Fruit fly (Drosophila melanogaster) whole organism, embryonic: Measurements from ENCODE around the gene cni.

Experiments
- B-H1 ChIP-seq: fragments of 200-800 bp; sonication (Bioruptor generic); IDR thresholded peaks from 3 replicates; pipeline ENCODE4 v1.3.6; 2022; ENCODE audit warnings: missing biosample characterization, missing genetic modification characterization
- CG12391 ChIP-seq: fragments of 200-800 bp; sonication (Bioruptor generic); optimal IDR thresholded peaks from 3 replicates; lab custom pipeline; 2018; ENCODE audit warnings: missing biosample characterization, mild to moderate bottlenecking, missing genetic modification characterization, moderate library complexity
- CG13123 ChIP-seq: fragments of 200-800 bp; sonication (Bioruptor generic); optimal IDR thresholded peaks from 2 replicates; lab custom pipeline; 2016; ENCODE audit warnings: missing biosample characterization, missing genetic modification characterization
- CG14050 ChIP-seq: fragments of 200-800 bp; sonication (Bioruptor generic); IDR thresholded peaks from 3 replicates; pipeline ENCODE4 v1.3.6; 2022; ENCODE audit warnings: missing biosample characterization, missing genetic modification characterization
- CG14667 ChIP-seq: fragments of 200-800 bp; sonication (Bioruptor generic); IDR thresholded peaks from 2 replicates; pipeline ENCODE4 v1.3.6; 2022; ENCODE audit warnings: missing biosample characterization, missing genetic modification characterization
- CG14965 ChIP-seq: fragments of 200-800 bp; sonication (Bioruptor generic); optimal IDR thresholded peaks from 2 replicates; lab custom pipeline; 2016; ENCODE audit warnings: missing biosample characterization, missing genetic modification characterization, borderline replicate concordance
- CG16863 ChIP-seq: fragments of 200-800 bp; sonication (Bioruptor generic); optimal IDR thresholded peaks from 3 replicates; lab custom pipeline; 2016; ENCODE audit warnings: missing biosample characterization, missing genetic modification characterization
- CG2199 ChIP-seq: fragments of 200-800 bp; sonication (Bioruptor generic); IDR thresholded peaks from 3 replicates; pipeline ENCODE4 v1.3.6; 2022; ENCODE audit warnings: missing biosample characterization, missing genetic modification characterization
- CG2678 ChIP-seq: fragments of 200-800 bp; sonication (Bioruptor generic); optimal IDR thresholded peaks from 3 replicates; lab custom pipeline; 2019; ENCODE audit warnings: missing biosample characterization, mild to moderate bottlenecking, missing genetic modification characterization, moderate library complexity
- CG30403 ChIP-seq: fragments of 200-800 bp; sonication (Bioruptor generic); optimal IDR thresholded peaks from 3 replicates; lab custom pipeline; 2016; ENCODE audit warnings: missing biosample characterization, missing genetic modification characterization
- CG3407 ChIP-seq: fragments of 200-800 bp; sonication (Bioruptor generic); optimal IDR thresholded peaks from 2 replicates; lab custom pipeline; 2018; ENCODE audit warnings: missing biosample characterization, mild to moderate bottlenecking, missing genetic modification characterization
- CG8290 ChIP-seq, 3 experiments: fragments of 200-800 bp; sonication (Bioruptor generic); optimal IDR thresholded peaks; 2 replicates each; lab custom pipeline; 2016 to 2019; ENCODE audit warnings: missing biosample characterization in 3 of 3, missing genetic modification characterization in 3 of 3, mild to moderate bottlenecking in 2 of 3, moderate library complexity in 1 of 3
- CG9932 ChIP-seq: fragments of 200-800 bp; sonication (Bioruptor generic); IDR thresholded peaks from 2 replicates; pipeline ENCODE4 v1.3.6; 2022; ENCODE audit warnings: missing biosample characterization, missing genetic modification characterization
- D19B ChIP-seq: fragments of 200-800 bp; sonication (Bioruptor generic); optimal IDR thresholded peaks from 2 replicates; lab custom pipeline; 2017; ENCODE audit warnings: missing biosample characterization, mild to moderate bottlenecking, missing genetic modification characterization
- Dbx ChIP-seq: fragments of 200-800 bp; sonication (Bioruptor generic); IDR thresholded peaks from 3 replicates; pipeline ENCODE4 v1.3.6; 2022; ENCODE audit warnings: missing biosample characterization, missing genetic modification characterization
- Dek ChIP-seq: fragments of 200-800 bp; sonication (Bioruptor generic); optimal IDR thresholded peaks from 3 replicates; lab custom pipeline; 2019; ENCODE audit warnings: missing biosample characterization, mild to moderate bottlenecking, missing genetic modification characterization, moderate library complexity
- H2.0 ChIP-seq: fragments of 200-800 bp; sonication (Bioruptor generic); IDR thresholded peaks from 2 replicates; pipeline ENCODE4 v1.3.6; 2022; ENCODE audit warnings: missing biosample characterization, missing genetic modification characterization
- HLH4C ChIP-seq: fragments of 200-800 bp; sonication (Bioruptor generic); IDR thresholded peaks from 3 replicates; pipeline ENCODE4 v1.3.6; 2022; ENCODE audit warnings: missing biosample characterization, missing genetic modification characterization; ENCODE audit not compliant: partially characterized antibody
- Hey ChIP-seq: fragments of 200-800 bp; sonication (Bioruptor generic); optimal IDR thresholded peaks from 3 replicates; lab custom pipeline; 2018; ENCODE audit warnings: missing biosample characterization, mild to moderate bottlenecking, missing genetic modification characterization
- Hmr ChIP-seq: fragments of 200-800 bp; sonication (Bioruptor generic); optimal IDR thresholded peaks from 3 replicates; lab custom pipeline; 2017; ENCODE audit warnings: mild to moderate bottlenecking, missing biosample characterization, missing genetic modification reagents, missing genetic modification characterization
- Lhr ChIP-seq: fragments of 200-800 bp; sonication (Bioruptor generic); optimal IDR thresholded peaks from 3 replicates; lab custom pipeline; 2017; ENCODE audit warnings: mild to moderate bottlenecking, missing biosample characterization, missing genetic modification reagents, missing genetic modification characterization
- Lim3 ChIP-seq: fragments of 200-800 bp; sonication (Bioruptor generic); IDR thresholded peaks from 2 replicates; pipeline ENCODE4 v1.3.6; 2022; ENCODE audit warnings: missing biosample characterization, missing genetic modification characterization
- MTF-1 ChIP-seq: fragments of 200-800 bp; sonication (Bioruptor generic); optimal IDR thresholded peaks from 2 replicates; lab custom pipeline; 2018; ENCODE audit warnings: missing biosample characterization, mild to moderate bottlenecking, missing genetic modification characterization, borderline replicate concordance
- Max ChIP-seq: fragments of 200-800 bp; sonication (Bioruptor generic); optimal IDR thresholded peaks from 2 replicates; lab custom pipeline; 2016; ENCODE audit warnings: missing biosample characterization, mild to moderate bottlenecking, missing genetic modification characterization
- Med ChIP-seq: fragments of 200-800 bp; sonication (Bioruptor generic); peaks from one replicate; lab custom pipeline; 2016; ENCODE audit warnings: missing biosample characterization, missing genetic modification characterization, mild to moderate bottlenecking, inconsistent platforms, moderate library complexity
- Neu2 ChIP-seq: fragments of 200-800 bp; sonication (Bioruptor generic); optimal IDR thresholded peaks from 3 replicates; lab custom pipeline; 2016; ENCODE audit warnings: missing biosample characterization, missing genetic modification characterization, borderline replicate concordance
- Optix ChIP-seq: fragments of 200-800 bp; sonication (Bioruptor generic); IDR thresholded peaks from 3 replicates; pipeline ENCODE4 v1.3.6; 2022; ENCODE audit warnings: missing biosample characterization, missing genetic modification characterization
- Rx ChIP-seq: fragments of 200-800 bp; sonication (Bioruptor generic); IDR thresholded peaks from 2 replicates; pipeline ENCODE4 v1.3.6; 2022; ENCODE audit warnings: missing biosample characterization, missing genetic modification characterization
- Trl ChIP-seq, 3 experiments: fragments of >200 bp in 2 of 3; fragments of 200-800 bp in 1 of 3; sonication (Bioruptor generic) in 1 of 3; optimal IDR thresholded peaks; 2 replicates in 1 of 3; 3 replicates in 2 of 3; lab custom pipeline; 2016 to 2017; ENCODE audit warnings: missing biosample characterization in 1 of 3, missing genetic modification characterization in 1 of 3
- Xrp1 ChIP-seq: fragments of 200-800 bp; sonication (Bioruptor generic); IDR thresholded peaks from 2 replicates; pipeline ENCODE4 v1.3.6; 2022; ENCODE audit warnings: missing biosample characterization, missing genetic modification characterization
- YL-1 ChIP-seq: fragments of 200-800 bp; sonication (Bioruptor generic); optimal IDR thresholded peaks from 3 replicates; lab custom pipeline; 2017; ENCODE audit warnings: missing biosample characterization, mild to moderate bottlenecking, missing genetic modification characterization
- abd-A ChIP-seq: fragments of 200-800 bp; sonication (Bioruptor generic); optimal IDR thresholded peaks from 3 replicates; lab custom pipeline; 2019; ENCODE audit warnings: missing biosample characterization, mild to moderate bottlenecking, missing genetic modification characterization, moderate library complexity
- cad ChIP-seq: fragments of >200 bp; optimal IDR thresholded peaks from 2 replicates; lab custom pipeline; 2017; ENCODE audit warnings: missing biosample characterization, missing genetic modification characterization
- kni ChIP-seq: fragments of 200-800 bp; sonication (Bioruptor generic); optimal IDR thresholded peaks from 3 replicates; lab custom pipeline; 2017; ENCODE audit warnings: mild to moderate bottlenecking, missing biosample characterization, missing genetic modification reagents, missing genetic modification characterization
- onecut ChIP-seq: fragments of 200-800 bp; sonication (Bioruptor generic); IDR thresholded peaks from 2 replicates; pipeline ENCODE4 v1.3.6; 2022; ENCODE audit warnings: missing biosample characterization, missing genetic modification characterization
- pan ChIP-seq, 4 experiments: fragments of >200 bp in 3 of 4; fragments of 200-800 bp in 1 of 4; sonication (Bioruptor generic) in 1 of 4; optimal IDR thresholded peaks in 3 of 4; IDR thresholded peaks in 1 of 4; 2 replicates each; pipeline versions ENCODE4 v1.3.6 to Lab custom; 2017 to 2022; ENCODE audit warnings: missing biosample characterization in 2 of 4, missing genetic modification characterization in 2 of 4, mixed read lengths in 1 of 4
- pfk ChIP-seq: fragments of 200-800 bp; sonication (Bioruptor generic); optimal IDR thresholded peaks from 2 replicates; lab custom pipeline; 2018; ENCODE audit warnings: missing biosample characterization, mild to moderate bottlenecking, missing genetic modification characterization, moderate library complexity
- ro ChIP-seq: fragments of 200-800 bp; sonication (Bioruptor generic); IDR thresholded peaks from 2 replicates; pipeline ENCODE4 v1.3.6; 2022; ENCODE audit warnings: missing biosample characterization, missing genetic modification characterization
- run ChIP-seq: fragments of 200-800 bp; sonication (Bioruptor generic); optimal IDR thresholded peaks from 3 replicates; lab custom pipeline; 2018; ENCODE audit warnings: missing biosample characterization, mild to moderate bottlenecking, missing genetic modification characterization
- salm ChIP-seq: fragments of 200-800 bp; sonication (Bioruptor generic); optimal IDR thresholded peaks from 2 replicates; lab custom pipeline; 2018; ENCODE audit warnings: missing biosample characterization, mild to moderate bottlenecking, missing genetic modification characterization
- sima ChIP-seq: fragments of 200-800 bp; sonication (Bioruptor generic); optimal IDR thresholded peaks from 2 replicates; lab custom pipeline; 2016; ENCODE audit warnings: missing biosample characterization, missing genetic modification characterization
- ssp ChIP-seq: fragments of 200-800 bp; sonication (Bioruptor generic); IDR thresholded peaks from 2 replicates; pipeline ENCODE4 v1.3.6; 2022; ENCODE audit warnings: missing biosample characterization, missing genetic modification characterization
- tll ChIP-seq, 2 experiments: fragments of 200-800 bp in 1 of 2; fragments of >200 bp in 1 of 2; sonication (Bioruptor generic) in 1 of 2; optimal IDR thresholded peaks; 2 replicates each; lab custom pipeline; 2017 to 2019; ENCODE audit warnings: missing biosample characterization in 2 of 2, missing genetic modification characterization in 2 of 2, mild to moderate bottlenecking in 1 of 2, moderate library complexity in 1 of 2
- usp ChIP-seq: fragments of >200 bp; optimal IDR thresholded peaks from 2 replicates; lab custom pipeline; 2017; ENCODE audit warnings: missing biosample characterization, missing genetic modification characterization
- vvl ChIP-seq: fragments of 200-800 bp; sonication (Bioruptor generic); IDR thresholded peaks from 2 replicates; pipeline ENCODE4 v1.3.6; 2022; ENCODE audit warnings: missing biosample characterization, missing genetic modification characterization
- wek ChIP-seq: fragments of 200-800 bp; sonication (Bioruptor generic); optimal IDR thresholded peaks from 3 replicates; lab custom pipeline; 2018; ENCODE audit warnings: missing biosample characterization, mild to moderate bottlenecking, missing genetic modification characterization, moderate library complexity
- zfh2 ChIP-seq: fragments of 200-800 bp; sonication (Bioruptor generic); optimal IDR thresholded peaks from 2 replicates; lab custom pipeline; 2016; ENCODE audit warnings: missing biosample characterization, missing genetic modification characterization

The cni gene

dm6 chr2L:16325515-16326257, 15.2 kb upstream of the cni start, which contains the start of gene cact (continued):
- TF ChIP-seq Xrp1 (GFP tag; lab: Robert Waterston, UW): peak; percentile 95
- peak; percentile 60 for TF ChIP-seq Neu2 (GFP tag; lab: Kevin White, UChicago)
- TF ChIP-seq Dek (tag; lab: Kevin White, UChicago): peak; percentile 92
- TF ChIP-seq pan (optimal IDR thresholded peaks at IDR 0.05; lab: Kevin White, UChicago): no peak
- TF ChIP-seq pan (GFP tag; optimal IDR thresholded peaks at IDR 0.05 in 1 of 2, IDR thresholded peaks at IDR 0.05 in 1 of 2): peak in 1 of 2 experiments; percentile 89
- TF ChIP-seq abd-A (tag; lab: Kevin White, UChicago): peak; percentile 94
- peak; percentile 87 for TF ChIP-seq Lhr (GFP tag; lab: Kevin White, UChicago)
- TF ChIP-seq CG12391 (tag; lab: Kevin White, UChicago): peak; percentile 97
- peak; percentile 64 for TF ChIP-seq wek (GFP tag; lab: Kevin White, UChicago)
- peak; percentile 86 for TF ChIP-seq CG14050
- peak; percentile 40 for TF ChIP-seq MTF-1
- TF ChIP-seq B-H1 (GFP tag; lab: Robert Waterston, UW): peak; percentile 80
- TF ChIP-seq CG9932 (GFP tag; lab: Robert Waterston, UW): peak; percentile 94
- TF ChIP-seq CG30403: peak; percentile 97
- TF ChIP-seq D19B (GFP tag; lab: Kevin White, UChicago): peak; percentile 80
- TF ChIP-seq Dbx (GFP tag; lab: Robert Waterston, UW): peak; percentile 91
- peak; percentile 66 for TF ChIP-seq onecut (GFP tag; lab: Robert Waterston, UW)
- peak; percentile 80 for TF ChIP-seq ro (GFP tag; lab: Robert Waterston, UW)
- TF ChIP-seq Med: peak; percentile 99
- no peak for TF ChIP-seq cad (GFP tag; lab: Kevin White, UChicago)
- peak; percentile 96 for TF ChIP-seq vvl
- TF ChIP-seq sima (GFP tag; lab: Kevin White, UChicago): peak; percentile 70
- TF ChIP-seq tll (GFP tag; optimal IDR thresholded peaks at IDR 0.05; lab: Kevin White, UChicago): peak; percentile 6 to 74
- peak; percentile 39 for TF ChIP-seq pfk (GFP tag; lab: Kevin White, UChicago)
- peak; percentile 70 for TF ChIP-seq YL-1 (GFP tag; lab: Kevin White, UChicago)
- TF ChIP-seq zfh2 (GFP tag; lab: Kevin White, UChicago): peak; percentile 96
- TF ChIP-seq Max (GFP tag; lab: Kevin White, UChicago): peak; percentile 87
- 0 out of 2 replicates have a peak, but pooled peaks have one; percentile 55 for TF ChIP-seq Lim3 (GFP tag; lab: Robert Waterston, UW)
- TF ChIP-seq CG13123 (GFP tag; lab: Kevin White, UChicago): peak; percentile 87
- TF ChIP-seq H2.0 (GFP tag; lab: Robert Waterston, UW): peak; percentile 88
- peak; percentile 93 for TF ChIP-seq Hmr (GFP tag; lab: Kevin White, UChicago)
- peak; percentile 85 for TF ChIP-seq Rx (GFP tag; lab: Robert Waterston, UW)
- TF ChIP-seq usp (GFP tag; lab: Kevin White, UChicago): no peak
- peak; percentile 45 for TF ChIP-seq kni (GFP tag; lab: Kevin White, UChicago)
- TF ChIP-seq Optix (GFP tag; lab: Robert Waterston, UW): peak; percentile 83; the same call in 2 of the 3 replicates
- no peak; the same call in 2 of the 3 replicates for TF ChIP-seq HLH4C (GFP tag; lab: Robert Waterston, UW)
- TF ChIP-seq CG3407 (GFP tag; lab: Kevin White, UChicago): peak; percentile 79
- peak; percentile 89 for TF ChIP-seq run (tag; lab: Kevin White, UChicago)
- TF ChIP-seq CG14667 (GFP tag; lab: Robert Waterston, UW): no peak; the same call in 1 of the 2 replicates
- TF ChIP-seq ssp (GFP tag; lab: Robert Waterston, UW): peak; percentile 94
- TF ChIP-seq CG14965 (GFP tag; lab: Kevin White, UChicago): peak; percentile 44
- TF ChIP-seq salm (tag; lab: Kevin White, UChicago): peak; percentile 86
- peak; percentile 58 for TF ChIP-seq Hey
- TF ChIP-seq CG8290 (GFP tag; optimal IDR thresholded peaks at IDR 0.05; lab: Kevin White, UChicago): peak; percentile 79
- peak; percentile 27 to 54 for TF ChIP-seq CG8290 (tag; optimal IDR thresholded peaks at IDR 0.05; lab: Kevin White, UChicago)
- peak; percentile 87 for TF ChIP-seq CG2199 (GFP tag; lab: Robert Waterston, UW)
- peak; percentile 79 to 84 for TF ChIP-seq Trl (optimal IDR thresholded peaks at IDR 0.05; lab: Kevin White, UChicago)
- TF ChIP-seq Trl (GFP tag; optimal IDR thresholded peaks at IDR 0.05; lab: Kevin White, UChicago): peak; percentile 97
- peak; percentile 93 for TF ChIP-seq CG2678 (tag; lab: Kevin White, UChicago)
- TF ChIP-seq CG16863 (GFP tag; lab: Kevin White, UChicago): peak; percentile 89
